Worm (Caenorhabditis elegans) whole organism, late embryonic: ENCODE data around the gene fbxl-1.

Experiments used
- ama-1 ChIP-seq: fragments of 150-350 bp; optimal IDR thresholded peaks from 2 replicates; lab custom pipeline; 2014
- ceh-45 ChIP-seq: fragments of 200-800 bp; sonication (Bioruptor generic); IDR thresholded peaks from 2 replicates; pipeline ENCODE4 v1.3.6; 2022; ENCODE audit warnings: missing genetic modification reagents, missing genetic modification characterization, missing compliant biosample characterization
- lim-6 ChIP-seq: sonication (generic microtip); optimal IDR thresholded peaks from 2 replicates; lab custom pipeline; 2016; ENCODE audit warnings: missing genetic modification characterization, missing compliant biosample characterization
- mec-3 ChIP-seq: sonication (generic microtip); optimal IDR thresholded peaks from 2 replicates; lab custom pipeline; 2016; ENCODE audit warnings: borderline replicate concordance, missing genetic modification characterization, missing compliant biosample characterization

DNA sequence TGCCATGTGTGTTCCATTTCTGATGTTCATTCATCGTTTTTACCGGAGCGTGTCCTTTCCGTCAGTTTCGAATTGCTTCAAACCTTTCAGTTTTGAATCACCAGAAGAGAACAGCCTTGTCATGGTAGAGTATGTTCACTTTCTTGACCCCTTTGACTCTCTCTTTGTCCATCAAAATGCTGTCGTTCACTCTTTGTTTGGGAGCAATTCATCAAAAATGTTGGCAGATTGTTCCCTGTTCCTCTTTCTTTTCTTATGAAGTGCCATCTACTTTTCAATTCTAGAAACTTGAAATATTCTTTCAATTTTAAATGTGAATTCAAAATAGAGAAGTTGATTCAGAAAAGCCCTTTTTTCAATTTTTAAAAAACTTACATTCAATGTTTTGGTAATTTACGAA lies 53.7 kb downstream of the fbxl-1 start:
- TF ChIP-seq lim-6 (tag; lab: Kevin White, UChicago) (no peak), mec-3 (no peak), ceh-45 (no peak), ama-1 (lab: Kevin White, UChicago) (no peak)
